Worm (Caenorhabditis elegans): ENCODE measurements around the gene alfa-1.

Gene alfa-1

DNA sequence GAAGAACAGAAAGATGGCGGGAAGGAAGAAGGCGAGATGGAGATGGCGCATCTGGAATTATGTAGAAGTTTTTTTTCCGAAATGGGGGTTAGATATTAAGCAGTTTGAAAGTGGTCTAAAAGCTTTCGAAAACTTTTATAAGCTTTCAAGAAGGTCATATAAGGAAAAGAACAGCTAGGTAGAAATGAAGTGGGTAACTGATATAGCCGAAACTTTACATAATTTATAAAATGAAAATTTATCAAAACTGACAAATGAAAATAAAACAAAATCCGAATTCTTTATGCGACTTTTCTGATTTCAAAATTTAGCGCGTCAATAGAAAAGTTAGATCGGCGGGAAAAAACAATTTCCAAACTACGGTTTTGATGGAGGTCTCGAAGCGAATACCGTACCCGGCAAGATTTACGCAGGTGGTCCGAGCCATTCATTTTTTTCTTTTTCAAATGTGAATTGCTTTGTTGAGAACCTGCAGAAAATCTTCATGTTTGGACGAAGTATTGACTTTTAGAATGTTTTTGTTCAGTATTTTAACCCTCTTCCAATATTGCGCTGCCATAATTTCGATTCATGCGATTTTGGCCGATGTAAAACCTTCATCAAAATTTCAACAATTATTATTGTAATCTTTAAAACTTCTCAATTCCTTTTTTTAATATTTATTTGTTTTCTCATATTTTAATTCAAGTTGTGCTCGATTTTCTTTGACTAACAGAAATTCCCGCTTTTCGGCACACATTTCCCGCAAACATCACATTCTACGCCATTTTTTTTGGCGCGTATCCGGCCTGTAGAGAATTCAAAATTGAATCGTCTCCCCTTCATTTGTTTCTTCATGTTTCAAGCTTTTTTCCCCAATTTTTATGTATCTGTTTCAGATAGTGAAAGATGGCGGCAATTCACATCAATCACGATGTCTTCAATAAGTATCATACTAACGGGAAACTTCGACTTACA lies 1.7 kb upstream of the alfa-1 start, which contains the start of the genes F18A1.7 and rpa-1:
Gene F18A1.7, minus strand, starts transcription at position 51 of the 957 bp plus-strand sequence.
Gene rpa-1, plus strand, starts transcription at position 879 of the 957 bp plus-strand sequence.
- TF ChIP-seq C34F6.9 (tag; optimal IDR thresholded peaks at IDR 0.05) (peak; percentile 55), lsy-2 (tag; optimal IDR thresholded peaks at IDR 0.05) (peak in 1 of 2 experiments; percentile 37), alr-1 (tag; optimal IDR thresholded peaks at IDR 0.05) (no peak), mab-5 (tag; optimal IDR thresholded peaks at IDR 0.05) (no peak), nhr-129 (tag; optimal IDR thresholded peaks at IDR 0.05) (peak; percentile 36), lin-39 (tag; optimal IDR thresholded peaks at IDR 0.05) (no peak), ztf-4 (tag; optimal IDR thresholded peaks at IDR 0.05) (no peak), unc-55 (GFP tag; optimal IDR thresholded peaks at IDR 0.05) (peak; percentile 24), unc-39 (tag; optimal IDR thresholded peaks at IDR 0.05) (no peak), nhr-6 (tag; optimal IDR thresholded peaks at IDR 0.05) (no peak), fos-1 (tag; optimal IDR thresholded peaks at IDR 0.05) (peak; percentile 9)

DNA sequence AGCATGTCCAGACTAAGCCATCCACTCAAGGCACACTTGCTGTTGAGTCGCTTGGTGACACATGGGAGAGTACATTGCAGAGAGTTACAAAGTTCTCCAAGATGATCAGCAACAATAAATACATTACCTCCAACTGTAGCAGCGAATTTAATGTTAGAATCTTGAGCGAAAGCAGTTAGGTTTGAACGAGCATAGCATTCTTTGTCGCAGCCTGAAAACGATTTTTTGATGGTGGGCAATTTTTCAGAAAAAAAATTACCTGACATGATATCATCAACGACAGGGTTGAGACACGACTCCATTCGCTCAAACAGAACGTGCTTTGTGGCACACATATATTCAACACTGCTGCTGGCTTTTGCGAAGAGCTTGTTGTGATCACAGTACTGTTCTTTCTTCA lies 706 bp upstream of the alfa-1 start:
- TF ChIP-seq unc-62 (GFP tag; optimal IDR thresholded peaks at IDR 0.05) (no peak), nhr-77 (tag; optimal IDR thresholded peaks at IDR 0.05) (no peak), egl-27 (tag; optimal IDR thresholded peaks at IDR 0.05) (no peak), nhr-11 (tag; optimal IDR thresholded peaks at IDR 0.05) (no peak)

DNA sequence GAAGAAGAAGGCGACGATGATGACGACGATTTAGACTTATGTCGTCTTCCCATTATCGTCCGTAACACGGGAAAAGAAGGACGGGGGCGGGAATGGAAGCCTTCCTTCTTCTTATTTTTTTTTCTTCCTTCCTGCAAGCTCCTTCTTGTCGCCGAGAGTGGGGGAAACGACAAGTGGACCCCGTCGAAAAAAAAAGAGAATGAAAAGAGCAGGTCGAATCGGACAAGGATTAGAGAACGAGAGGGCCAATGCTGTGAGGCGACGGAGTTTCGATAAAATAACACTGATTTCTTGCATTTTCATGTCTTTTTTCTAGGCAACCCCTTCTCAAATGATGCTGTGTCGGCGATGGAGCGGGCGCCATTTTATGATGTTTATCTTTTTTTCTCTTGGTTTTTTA lies 11.2 kb downstream of the alfa-1 start, which contains the start of gene pde-4:
Gene pde-4, minus strand, starts transcription at position 76 of the 400 bp plus-strand sequence.
- TF ChIP-seq aly-2 (tag; optimal IDR thresholded peaks at IDR 0.05) (no peak), nhr-77 (tag; optimal IDR thresholded peaks at IDR 0.05) (no peak), sma-3 (GFP tag; optimal IDR thresholded peaks at IDR 0.05) (no peak), lin-39 (tag; optimal IDR thresholded peaks at IDR 0.05) (no peak), nhr-23 (tag; optimal IDR thresholded peaks at IDR 0.05) (no peak), snpc-4 (tag; optimal IDR thresholded peaks at IDR 0.05) (no peak), lsy-2 (tag; optimal IDR thresholded peaks at IDR 0.05) (no peak), mab-5 (tag; optimal IDR thresholded peaks at IDR 0.05) (no peak), skn-1 (tag; optimal IDR thresholded peaks at IDR 0.05) (no peak), nhr-25 (tag; optimal IDR thresholded peaks at IDR 0.05) (no peak), unc-62 (GFP tag; optimal IDR thresholded peaks at IDR 0.05) (no peak), C34F6.9 (tag; optimal IDR thresholded peaks at IDR 0.05) (no peak), nhr-10 (tag; optimal IDR thresholded peaks at IDR 0.05) (no peak), elt-1 (tag; optimal IDR thresholded peaks at IDR 0.05) (no peak), mdl-1 (tag; optimal IDR thresholded peaks at IDR 0.05) (no peak)

DNA sequence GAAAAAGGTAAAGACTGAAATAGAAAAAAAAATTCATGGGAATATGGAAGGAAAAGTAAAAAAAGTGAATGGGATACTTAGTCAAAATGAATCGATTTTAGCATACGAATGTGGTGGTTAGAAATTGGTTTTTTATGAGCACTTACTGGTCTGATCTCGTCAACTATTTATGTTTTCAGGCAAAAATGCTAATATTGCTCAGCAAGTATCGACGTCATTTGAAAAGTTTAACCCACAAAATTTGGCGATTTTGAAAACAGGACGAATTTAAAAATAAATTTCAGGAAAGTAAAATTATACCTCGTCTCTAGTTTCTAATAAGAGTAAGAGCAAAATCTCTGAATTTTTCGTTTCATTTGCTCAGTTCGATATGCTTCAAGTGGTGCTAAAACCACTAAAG lies 19.1 kb downstream of the alfa-1 start:
- TF ChIP-seq mab-5 (tag; optimal IDR thresholded peaks at IDR 0.05), result peak; percentile 0
- TF ChIP-seq ama-1 (optimal IDR thresholded peaks at IDR 0.05), result no peak

DNA sequence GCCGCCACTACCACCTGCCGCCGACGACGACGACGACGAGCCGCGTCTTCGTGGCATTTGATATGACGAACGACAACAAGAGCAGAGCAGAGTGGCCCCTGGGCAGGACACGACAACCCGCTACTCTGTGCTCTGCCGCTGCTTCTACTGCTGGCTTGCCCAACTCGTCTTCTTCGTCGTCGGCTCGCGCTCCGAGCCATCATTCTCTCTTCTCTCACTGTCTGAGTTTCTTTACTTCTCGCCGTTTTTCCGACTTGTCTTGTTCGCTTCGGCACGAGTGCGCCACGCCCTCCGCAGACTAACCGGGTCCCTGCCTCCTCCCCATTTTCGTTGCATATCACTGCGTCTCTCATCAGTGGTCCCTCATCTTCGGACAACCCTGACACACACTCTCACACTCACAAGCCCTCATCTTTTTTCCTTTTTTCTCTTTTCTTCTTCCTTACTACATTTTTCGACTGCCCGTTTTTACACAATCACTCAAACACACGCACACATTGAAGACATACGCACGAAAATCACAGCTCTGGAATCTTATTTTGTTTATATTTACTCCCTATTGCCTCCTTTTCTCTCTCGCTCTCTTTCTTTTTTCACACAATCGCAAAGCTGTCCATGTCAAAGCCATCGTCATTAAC lies 20.2 kb downstream of the alfa-1 start:
- TF ChIP-seq unc-55 (GFP tag; optimal IDR thresholded peaks at IDR 0.05) (peak; percentile 72), zag-1 (tag; optimal IDR thresholded peaks at IDR 0.05) (peak; percentile 89), fos-1 (tag; optimal IDR thresholded peaks at IDR 0.05) (no peak), R02D3.7 (tag; optimal IDR thresholded peaks at IDR 0.05) (no peak), nhr-21 (tag; optimal IDR thresholded peaks at IDR 0.05) (peak; percentile 6), mab-5 (tag; optimal IDR thresholded peaks at IDR 0.05) (peak; percentile 67), nhr-129 (tag; optimal IDR thresholded peaks at IDR 0.05) (peak; percentile 87), Y55F3AM.14 (GFP tag; optimal IDR thresholded peaks at IDR 0.05) (peak; percentile 64), lin-39 (tag; optimal IDR thresholded peaks at IDR 0.05) (no peak), nhr-23 (tag; optimal IDR thresholded peaks at IDR 0.05) (no peak), nhr-10 (tag; optimal IDR thresholded peaks at IDR 0.05) (no peak), nhr-12 (tag; optimal IDR thresholded peaks at IDR 0.05) (no peak), nhr-11 (tag; optimal IDR thresholded peaks at IDR 0.05) (no peak), nhr-6 (tag; optimal IDR thresholded peaks at IDR 0.05) (peak; percentile 76), lsy-2 (tag; optimal IDR thresholded peaks at IDR 0.05) (peak; percentile 12 to 79), unc-62 (GFP tag; optimal IDR thresholded peaks at IDR 0.05) (no peak), peb-1 (tag; optimal IDR thresholded peaks at IDR 0.05) (no peak), unc-39 (tag; optimal IDR thresholded peaks at IDR 0.05) (no peak), mdl-1 (tag; optimal IDR thresholded peaks at IDR 0.05) (peak; percentile 81 to 84), blmp-1 (tag; optimal IDR thresholded peaks at IDR 0.05; ENCODE audit: insufficient read depth) (no peak), alr-1 (tag; optimal IDR thresholded peaks at IDR 0.05) (no peak), nhr-77 (tag; optimal IDR thresholded peaks at IDR 0.05) (no peak), aly-2 (tag; optimal IDR thresholded peaks at IDR 0.05) (no peak), ZK546.5 (tag; optimal IDR thresholded peaks at IDR 0.05) (no peak), ztf-1 (GFP tag; conservative IDR thresholded peaks at IDR 0.05) (no peak), sem-4 (tag; optimal IDR thresholded peaks at IDR 0.05) (peak; percentile 71), sma-3 (GFP tag; optimal IDR thresholded peaks at IDR 0.05) (no peak), lin-11 (tag; optimal IDR thresholded peaks at IDR 0.05) (peak; percentile 61), elt-3 (tag; optimal IDR thresholded peaks at IDR 0.05) (no peak), C34F6.9 (tag; optimal IDR thresholded peaks at IDR 0.05) (peak; percentile 83), gmeb-1 (tag; optimal IDR thresholded peaks at IDR 0.05) (no peak), nhr-237 (tag; optimal IDR thresholded peaks at IDR 0.05) (no peak), skn-1 (tag; optimal IDR thresholded peaks at IDR 0.05) (no peak), snpc-4 (tag; optimal IDR thresholded peaks at IDR 0.05) (peak; percentile 53)

Measured in whole organism, L2 larva.